Worm (Caenorhabditis elegans) whole organism, young adult: Measurements from ENCODE around the gene K10C2.6.

Source experiments
- B0261.1 ChIP-seq: sonication (generic microtip); optimal IDR thresholded peaks from 2 replicates; lab custom pipeline; 2016; ENCODE audit warnings: mild to moderate bottlenecking, missing genetic modification characterization, moderate library complexity, missing compliant biosample characterization
- D2030.7 ChIP-seq: fragments of 200-800 bp; sonication (Bioruptor generic); IDR thresholded peaks from 2 replicates; pipeline ENCODE4 v1.3.6; 2022; ENCODE audit warnings: missing genetic modification reagents, missing genetic modification characterization, missing compliant biosample characterization
- F10E7.11 ChIP-seq: sonication (generic microtip); optimal IDR thresholded peaks from 2 replicates; lab custom pipeline; 2017; ENCODE audit warnings: mild to moderate bottlenecking, missing genetic modification characterization, moderate library complexity, missing compliant biosample characterization
- F57C9.4 ChIP-seq: sonication (generic microtip); optimal IDR thresholded peaks from 2 replicates; lab custom pipeline; 2017; ENCODE audit warnings: mild to moderate bottlenecking, missing genetic modification characterization, missing compliant biosample characterization
- K11D2.4 ChIP-seq: fragments of 200-800 bp; sonication (Bioruptor generic); IDR thresholded peaks from 2 replicates; pipeline ENCODE4 v1.3.6; 2022; ENCODE audit warnings: missing genetic modification reagents, missing genetic modification characterization, missing compliant biosample characterization
- ZK185.1 ChIP-seq: sonication (generic microtip); optimal IDR thresholded peaks from 2 replicates; lab custom pipeline; 2016; ENCODE audit warnings: mild to moderate bottlenecking, missing genetic modification characterization, missing compliant biosample characterization; ENCODE audit not compliant: poor library complexity, severe bottlenecking
- attf-5 ChIP-seq: fragments of 200-800 bp; sonication (Bioruptor generic); optimal IDR thresholded peaks from 2 replicates; lab custom pipeline; 2018; ENCODE audit warnings: mild to moderate bottlenecking, missing genetic modification characterization, missing compliant biosample characterization
- dpff-1 ChIP-seq: sonication (generic microtip); optimal IDR thresholded peaks from 2 replicates; lab custom pipeline; 2017; ENCODE audit warnings: mild to moderate bottlenecking, missing genetic modification characterization, missing compliant biosample characterization
- egl-44 ChIP-seq: fragments of 200-800 bp; sonication (Bioruptor generic); IDR thresholded peaks from 2 replicates; pipeline ENCODE4 v1.3.6; 2022; ENCODE audit warnings: missing genetic modification reagents, missing genetic modification characterization, missing compliant biosample characterization
- ets-4 ChIP-seq: fragments of 200-800 bp; sonication (Bioruptor generic); optimal IDR thresholded peaks from 2 replicates; lab custom pipeline; 2018; ENCODE audit warnings: mild to moderate bottlenecking, missing genetic modification characterization, missing compliant biosample characterization
- him-1 ChIP-seq: sonication (generic microtip); optimal IDR thresholded peaks from 2 replicates; lab custom pipeline; 2016; ENCODE audit warnings: missing genotype, missing genetic modification reagents, missing genetic modification characterization, missing compliant biosample characterization
- hlh-26 ChIP-seq: fragments of 200-800 bp; sonication (Bioruptor generic); conservative IDR thresholded peaks from 2 replicates; pipeline ENCODE4 v1.3.6; 2022; ENCODE audit warnings: missing genetic modification reagents, missing genetic modification characterization, missing compliant biosample characterization
- lin-35 ChIP-seq, 3 experiments: fragments of 150-350 bp in 2 of 3; sonication (generic microtip) in 1 of 3; optimal IDR thresholded peaks; 2 replicates each; lab custom pipeline; 2014 to 2018; ENCODE audit warnings: missing biosample characterization in 3 of 3, missing genetic modification characterization in 3 of 3, missing genetic modification reagents in 3 of 3
- madf-10 ChIP-seq: sonication (generic microtip); optimal IDR thresholded peaks from 2 replicates; lab custom pipeline; 2016; ENCODE audit warnings: mild to moderate bottlenecking, missing genetic modification characterization, missing compliant biosample characterization
- mes-4 ChIP-seq: sonication (generic microtip); optimal IDR thresholded peaks from 2 replicates; lab custom pipeline; 2016; ENCODE audit warnings: missing genotype, missing genetic modification characterization, missing compliant biosample characterization
- mxl-1 ChIP-seq: sonication (generic microtip); optimal IDR thresholded peaks from 2 replicates; lab custom pipeline; 2016; ENCODE audit warnings: missing genetic modification characterization, missing compliant biosample characterization
- nfyb-1 ChIP-seq: fragments of 200-800 bp; sonication (Bioruptor generic); IDR thresholded peaks from 2 replicates; pipeline ENCODE4 v1.3.6; 2022; ENCODE audit warnings: missing genetic modification reagents, missing genetic modification characterization, missing compliant biosample characterization
- nhr-27 ChIP-seq: fragments of 200-800 bp; sonication (Bioruptor generic); optimal IDR thresholded peaks from 2 replicates; lab custom pipeline; 2018; ENCODE audit warnings: mild to moderate bottlenecking, missing genetic modification characterization, moderate library complexity, missing compliant biosample characterization
- nhr-80 ChIP-seq: sonication (generic microtip); optimal IDR thresholded peaks from 2 replicates; lab custom pipeline; 2016; ENCODE audit warnings: missing genetic modification characterization, missing compliant biosample characterization
- pbrm-1 ChIP-seq: fragments of 200-800 bp; sonication (Bioruptor generic); IDR thresholded peaks from 2 replicates; pipeline ENCODE4 v1.3.6; 2022; ENCODE audit warnings: missing genetic modification reagents, missing genetic modification characterization, missing compliant biosample characterization
- rec-8 ChIP-seq, 2 experiments: sonication (generic microtip); optimal IDR thresholded peaks; 2 replicates each; lab custom pipeline; 2016; ENCODE audit warnings: mild to moderate bottlenecking in 2 of 2, missing genetic modification characterization in 2 of 2, missing genetic modification reagents in 2 of 2, missing genotype in 2 of 2, missing biosample characterization in 1 of 2, missing compliant biosample characterization in 1 of 2, moderate library complexity in 1 of 2
- repo-1 ChIP-seq: sonication (generic microtip); optimal IDR thresholded peaks from 2 replicates; lab custom pipeline; 2017; ENCODE audit warnings: mild to moderate bottlenecking, missing genetic modification characterization, missing compliant biosample characterization
- rpc-1 ChIP-seq, 2 experiments: fragments of 150-350 bp in 1 of 2; sonication (generic microtip) in 1 of 2; optimal IDR thresholded peaks; 2 replicates each; lab custom pipeline; 2014 to 2018; ENCODE audit warnings: missing biosample characterization in 1 of 2, missing genetic modification characterization in 1 of 2, missing genetic modification reagents in 1 of 2, missing genotype in 1 of 2
- snpc-1.1 ChIP-seq: sonication (generic microtip); optimal IDR thresholded peaks from 2 replicates; lab custom pipeline; 2017; ENCODE audit warnings: missing genetic modification characterization, mild to moderate bottlenecking, missing compliant biosample characterization, antibody characterized with exemption, moderate library complexity, missing genotype, missing genetic modification reagents; ENCODE audit not compliant: insufficient read depth
- snpc-3.4 ChIP-seq: sonication (generic microtip); optimal IDR thresholded peaks from 2 replicates; lab custom pipeline; 2017; ENCODE audit warnings: missing genetic modification characterization, mild to moderate bottlenecking, missing compliant biosample characterization, antibody characterized with exemption, moderate library complexity, missing genotype, missing genetic modification reagents
- sptf-2 ChIP-seq: fragments of 200-800 bp; sonication (Bioruptor generic); optimal IDR thresholded peaks from 2 replicates; lab custom pipeline; 2018; ENCODE audit warnings: mild to moderate bottlenecking, missing genetic modification characterization, missing compliant biosample characterization
- tbp1 ChIP-seq: fragments of 200-800 bp; sonication (Bioruptor generic); optimal IDR thresholded peaks from 2 replicates; lab custom pipeline; 2018; ENCODE audit warnings: mild to moderate bottlenecking, missing genetic modification characterization, missing compliant biosample characterization
- tlf-1 ChIP-seq: fragments of 200-800 bp; sonication (Bioruptor generic); optimal IDR thresholded peaks from 2 replicates; lab custom pipeline; 2018; ENCODE audit warnings: mild to moderate bottlenecking, missing genetic modification characterization, missing compliant biosample characterization
- xnd-1 ChIP-seq: sonication (generic microtip); optimal IDR thresholded peaks from 2 replicates; lab custom pipeline; 2016; ENCODE audit warnings: missing genotype, missing genetic modification reagents, missing genetic modification characterization, missing compliant biosample characterization
- ztf-22 ChIP-seq: fragments of 200-800 bp; sonication (Bioruptor generic); optimal IDR thresholded peaks from 2 replicates; lab custom pipeline; 2018; ENCODE audit warnings: mild to moderate bottlenecking, missing genetic modification characterization, moderate library complexity, missing compliant biosample characterization

The K10C2.6 gene

DNA sequence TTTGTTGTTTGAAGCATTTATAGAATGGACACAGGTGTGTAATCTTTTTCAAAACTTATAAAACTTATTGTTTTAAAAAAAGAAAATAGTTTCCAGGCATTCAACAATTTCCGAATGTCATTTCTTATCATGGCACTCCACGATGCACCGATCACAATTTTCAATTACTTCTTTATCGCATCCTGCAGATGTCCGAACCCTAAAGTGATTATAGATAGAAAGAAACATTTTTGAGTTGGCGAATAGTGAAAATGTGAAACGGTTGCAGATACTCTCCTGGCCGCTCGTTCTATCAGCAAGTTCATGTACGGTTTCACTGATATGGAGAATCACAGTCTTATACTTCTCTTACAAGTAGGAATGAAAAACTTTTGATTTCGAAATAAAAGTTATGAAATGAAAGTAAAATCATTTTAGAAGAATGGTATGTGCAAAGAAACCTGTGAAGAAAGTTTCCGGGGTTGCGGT, 11.8 kb downstream of the K10C2.6 start, which contains the start of gene C15B12.2:
TSS of gene C15B12.2 (plus strand) at position 418 of the 468 bp plus-strand sequence.
- no peak for TF ChIP-seq repo-1 (tag; lab: Kevin White, UChicago)
- TF ChIP-seq nhr-80 = peak; percentile 78
- TF ChIP-seq nhr-27 (tag; lab: Kevin White, UChicago) = no peak
- TF ChIP-seq snpc-1.1 (tag; lab: Kevin White, UChicago) = no peak
- TF ChIP-seq madf-10 (tag; lab: Kevin White, UChicago) = no peak
- TF ChIP-seq, all 124 proteins: peak for 1

DNA sequence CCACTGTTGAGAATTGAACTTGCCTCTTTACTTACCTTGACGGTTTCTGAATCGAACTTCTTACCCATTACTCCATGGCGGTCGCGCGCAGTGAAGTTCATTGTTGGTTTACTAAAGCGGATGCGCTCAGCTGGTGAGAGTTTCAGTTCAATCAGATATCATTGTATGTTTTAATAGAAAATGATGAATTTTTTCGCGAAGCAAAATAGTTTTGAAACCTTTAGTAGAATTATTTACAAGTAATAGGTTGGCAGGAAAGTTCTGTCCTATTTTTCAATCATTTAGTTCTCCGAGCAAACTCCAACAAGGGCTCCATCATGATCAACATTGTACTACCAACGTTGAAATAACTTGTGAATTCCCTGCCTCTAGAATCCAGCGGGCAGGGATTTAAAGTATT, 16.2 kb downstream of the K10C2.6 start, which contains the start of gene C15B12.3:
TSS of gene C15B12.3 (minus strand) at position 101 of the 400 bp plus-strand sequence.
- TF ChIP-seq dpff-1 (tag; lab: Kevin White, UChicago) (no peak), lin-35 (GFP tag; optimal IDR thresholded peaks at IDR 0.05; lab: Kevin White, UChicago) (no peak), sptf-2 (GFP tag; lab: Kevin White, UChicago) (no peak), tlf-1 (GFP tag; lab: Kevin White, UChicago) (no peak), F10E7.11 (no peak), ztf-22 (GFP tag; lab: Kevin White, UChicago) (no peak), tbp1 (GFP tag; lab: Kevin White, UChicago) (peak; percentile 38), F57C9.4 (no peak), rpc-1 (optimal IDR thresholded peaks at IDR 0.05; lab: Kevin White, UChicago) (no peak), rpc-1 (tag; optimal IDR thresholded peaks at IDR 0.05; lab: Kevin White, UChicago) (peak; percentile 57), B0261.1 (tag; lab: Kevin White, UChicago) (peak; percentile 6), him-1 (tag; lab: Kevin White, UChicago) (no peak)

DNA sequence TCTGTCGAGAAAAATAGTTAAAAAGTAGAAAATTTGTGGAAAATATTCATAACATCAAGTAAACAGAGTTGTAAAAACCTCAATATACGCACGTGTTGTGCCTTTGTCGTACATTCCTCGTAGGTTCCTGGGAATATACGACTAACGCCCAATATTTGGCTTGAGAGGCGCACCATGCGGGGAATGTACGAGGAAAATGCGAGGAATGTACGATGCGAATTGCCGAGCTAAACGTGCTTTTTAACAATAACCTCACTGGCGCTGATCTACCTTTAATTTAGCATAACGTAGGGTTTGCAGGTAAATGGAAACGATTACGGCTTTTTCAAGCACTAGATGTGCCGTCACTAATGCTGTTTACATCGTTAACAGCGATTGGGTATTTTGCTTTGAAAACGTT, 17.3 kb downstream of the K10C2.6 start, which contains the start of gene C15B12.9:
TSS of gene C15B12.9 (plus strand) at position 301 of the 400 bp plus-strand sequence.
- TF ChIP-seq mes-4 (tag; lab: Kevin White, UChicago) (no peak), tbp1 (GFP tag; lab: Kevin White, UChicago) (no peak), snpc-3.4 (no peak), lin-35 (GFP tag; optimal IDR thresholded peaks at IDR 0.05; lab: Kevin White, UChicago) (no peak), ets-4 (no peak), mxl-1 (tag; lab: Kevin White, UChicago) (no peak), xnd-1 (tag; lab: Kevin White, UChicago) (no peak), K11D2.4 (no peak), hlh-26 (GFP tag; lab: Robert Waterston, UW) (no peak), D2030.7 (no peak), ZK185.1 (tag; lab: Kevin White, UChicago) (no peak), rec-8 (tag; optimal IDR thresholded peaks at IDR 0.05; lab: Kevin White, UChicago) (no peak), pbrm-1 (GFP tag; lab: Robert Waterston, UW) (no peak)

DNA sequence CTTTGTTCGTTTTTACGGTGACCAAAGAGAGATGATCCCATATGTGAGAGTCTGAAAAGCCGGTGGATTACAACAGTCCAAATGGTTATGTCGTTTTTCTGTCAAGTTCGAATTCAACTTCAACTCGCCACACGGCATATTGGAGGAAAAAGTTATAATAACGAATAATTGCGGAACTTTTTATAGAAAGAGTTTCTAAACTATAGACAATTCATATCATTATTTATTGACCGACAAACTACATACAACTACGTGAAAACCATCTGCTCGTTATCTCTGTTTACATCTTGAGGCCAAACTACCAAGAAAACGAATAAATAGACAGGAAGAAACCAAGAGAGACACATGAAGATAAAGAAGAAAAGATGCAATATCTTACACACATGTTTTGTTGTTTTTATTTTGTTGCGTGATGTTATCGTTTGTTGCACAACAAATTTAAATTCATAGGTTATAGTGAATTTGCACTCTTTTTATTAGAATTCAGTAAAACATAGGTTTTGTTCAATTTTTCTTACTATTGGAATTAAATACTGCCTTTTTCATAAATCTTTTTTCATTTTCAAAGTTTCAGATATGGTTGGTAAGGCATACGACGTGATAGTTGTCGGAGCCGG, 22.6 kb downstream of the K10C2.6 start, which contains the start of the genes C15B12.4 and C15B12.8:
TSS of gene C15B12.4 (minus strand) at position 51 of the 617 bp plus-strand sequence.
TSS of gene C15B12.8 (plus strand) at position 567 of the 617 bp plus-strand sequence.
- TF ChIP-seq egl-44 (GFP tag; lab: Robert Waterston, UW) (no peak), dpff-1 (tag; lab: Kevin White, UChicago) (no peak), attf-5 (GFP tag; lab: Kevin White, UChicago) (no peak), ztf-22 (GFP tag; lab: Kevin White, UChicago) (no peak), nfyb-1 (GFP tag; lab: Robert Waterston, UW) (no peak)
- TF ChIP-seq, all 124 proteins: peak for 0
